Worm (Caenorhabditis elegans) whole organism, late embryonic: ENCODE data around the gene T11G6.5.

Source experiments
- C38D4.7 ChIP-seq: fragments of 200-800 bp; sonication (Bioruptor generic); optimal IDR thresholded peaks from 2 replicates; lab custom pipeline; 2018; ENCODE audit warnings: mild to moderate bottlenecking, missing genetic modification characterization, moderate library complexity, missing compliant biosample characterization
- F13H6.1 ChIP-seq: sonication (generic microtip); optimal IDR thresholded peaks from 2 replicates; lab custom pipeline; 2016; ENCODE audit warnings: missing genetic modification characterization, missing compliant biosample characterization
- K09A11.1 ChIP-seq: sonication (generic microtip); optimal IDR thresholded peaks from 2 replicates; lab custom pipeline; 2017; ENCODE audit warnings: antibody characterized with exemption, mild to moderate bottlenecking, missing genetic modification characterization, missing compliant biosample characterization; ENCODE audit not compliant: insufficient read depth
- T23F11.4 ChIP-seq: fragments of 200-800 bp; sonication (Bioruptor generic); optimal IDR thresholded peaks from 2 replicates; lab custom pipeline; 2018; ENCODE audit warnings: mild to moderate bottlenecking, missing genetic modification characterization, missing compliant biosample characterization
- Y22D7AL.16 ChIP-seq: sonication (generic microtip); optimal IDR thresholded peaks from 2 replicates; lab custom pipeline; 2016; ENCODE audit warnings: missing genetic modification characterization, missing compliant biosample characterization
- ahr-1 ChIP-seq: sonication (generic microtip); optimal IDR thresholded peaks from 2 replicates; lab custom pipeline; 2016; ENCODE audit warnings: missing genetic modification characterization, missing compliant biosample characterization
- ceh-14 ChIP-seq: sonication (generic microtip); optimal IDR thresholded peaks from 2 replicates; lab custom pipeline; 2016; ENCODE audit warnings: missing genotype, missing genetic modification characterization, missing compliant biosample characterization
- ceh-18 ChIP-seq: sonication (generic microtip); optimal IDR thresholded peaks from 2 replicates; lab custom pipeline; 2016; ENCODE audit warnings: missing genetic modification characterization, missing compliant biosample characterization
- ceh-2 ChIP-seq: sonication (generic microtip); optimal IDR thresholded peaks from 2 replicates; lab custom pipeline; 2016; ENCODE audit warnings: missing genotype, missing genetic modification characterization, missing compliant biosample characterization
- ceh-24 ChIP-seq: sonication (generic microtip); optimal IDR thresholded peaks from 2 replicates; lab custom pipeline; 2016; ENCODE audit warnings: mild to moderate bottlenecking, missing genetic modification characterization, missing compliant biosample characterization
- ceh-34 ChIP-seq: sonication (generic microtip); optimal IDR thresholded peaks from 2 replicates; lab custom pipeline; 2016; ENCODE audit warnings: mild to moderate bottlenecking, missing genetic modification characterization, missing compliant biosample characterization
- ceh-45 ChIP-seq: fragments of 200-800 bp; sonication (Bioruptor generic); IDR thresholded peaks from 2 replicates; pipeline ENCODE4 v1.3.6; 2022; ENCODE audit warnings: missing genetic modification reagents, missing genetic modification characterization, missing compliant biosample characterization
- ceh-48 ChIP-seq: sonication (generic microtip); optimal IDR thresholded peaks from 2 replicates; lab custom pipeline; 2016; ENCODE audit warnings: missing genetic modification characterization, inconsistent platforms, missing compliant biosample characterization
- ceh-6 ChIP-seq: fragments of 200-800 bp; sonication (Bioruptor generic); optimal IDR thresholded peaks from 2 replicates; lab custom pipeline; 2018; ENCODE audit warnings: mild to moderate bottlenecking, missing genetic modification characterization, missing compliant biosample characterization
- ceh-9 ChIP-seq: sonication (generic microtip); optimal IDR thresholded peaks from 2 replicates; lab custom pipeline; 2016; ENCODE audit warnings: mild to moderate bottlenecking, missing genetic modification characterization, inconsistent platforms, missing compliant biosample characterization
- che-1 ChIP-seq: sonication (generic microtip); optimal IDR thresholded peaks from 2 replicates; lab custom pipeline; 2016; ENCODE audit warnings: mild to moderate bottlenecking, missing genetic modification characterization, missing compliant biosample characterization
- elt-4 ChIP-seq: sonication (generic microtip); optimal IDR thresholded peaks from 2 replicates; lab custom pipeline; 2016; ENCODE audit warnings: missing genetic modification characterization, missing compliant biosample characterization
- ets-4 ChIP-seq: sonication (generic microtip); optimal IDR thresholded peaks from 2 replicates; lab custom pipeline; 2016; ENCODE audit warnings: missing genetic modification characterization, missing compliant biosample characterization
- eyg-1 ChIP-seq: sonication (generic microtip); optimal IDR thresholded peaks from 2 replicates; lab custom pipeline; 2016; ENCODE audit warnings: missing genotype, missing genetic modification characterization, missing compliant biosample characterization
- fkh-10 ChIP-seq: fragments of 150-350 bp; optimal IDR thresholded peaks from 2 replicates; lab custom pipeline; 2014; ENCODE audit warnings: missing biosample characterization, missing genetic modification reagents, missing genetic modification characterization
- hlh-13 ChIP-seq: fragments of 200-800 bp; sonication (Bioruptor generic); optimal IDR thresholded peaks from 2 replicates; lab custom pipeline; 2018; ENCODE audit warnings: mild to moderate bottlenecking, missing genetic modification characterization, missing compliant biosample characterization
- hlh-6 ChIP-seq: sonication (generic microtip); optimal IDR thresholded peaks from 2 replicates; lab custom pipeline; 2016; ENCODE audit warnings: missing genotype, missing genetic modification characterization, missing compliant biosample characterization
- hlh-8 ChIP-seq: sonication (generic microtip); optimal IDR thresholded peaks from 2 replicates; lab custom pipeline; 2016; ENCODE audit warnings: missing genotype, missing genetic modification characterization, missing compliant biosample characterization
- madf-2 ChIP-seq: sonication (generic microtip); optimal IDR thresholded peaks from 2 replicates; lab custom pipeline; 2017; ENCODE audit warnings: missing genetic modification characterization, missing compliant biosample characterization
- nhr-232 ChIP-seq: sonication (generic microtip); optimal IDR thresholded peaks from 2 replicates; lab custom pipeline; 2016; ENCODE audit warnings: missing genetic modification characterization, missing compliant biosample characterization
- npax-4 ChIP-seq: sonication (generic microtip); optimal IDR thresholded peaks from 2 replicates; lab custom pipeline; 2016; ENCODE audit warnings: missing genetic modification characterization, missing compliant biosample characterization
- pag-3 ChIP-seq: sonication (generic microtip); optimal IDR thresholded peaks from 2 replicates; lab custom pipeline; 2016; ENCODE audit warnings: missing compliant biosample characterization, missing genetic modification characterization, borderline replicate concordance
- pax-1 ChIP-seq: fragments of 150-350 bp; optimal IDR thresholded peaks from 2 replicates; lab custom pipeline; 2014; ENCODE audit warnings: missing biosample characterization, missing genetic modification characterization
- ref-2 ChIP-seq: sonication (generic microtip); optimal IDR thresholded peaks from 2 replicates; lab custom pipeline; 2016; ENCODE audit warnings: missing genetic modification characterization, missing compliant biosample characterization
- rnt-1 ChIP-seq: sonication (generic microtip); optimal IDR thresholded peaks from 2 replicates; lab custom pipeline; 2016; ENCODE audit warnings: missing genetic modification characterization, missing compliant biosample characterization
- sox-2 ChIP-seq: fragments of 200-800 bp; sonication (Bioruptor generic); IDR thresholded peaks from 2 replicates; pipeline ENCODE4 v1.3.6; 2022; ENCODE audit warnings: missing genetic modification reagents, missing genetic modification characterization, missing compliant biosample characterization
- sox-4 ChIP-seq: sonication (generic microtip); optimal IDR thresholded peaks from 2 replicates; lab custom pipeline; 2017; ENCODE audit warnings: mild to moderate bottlenecking, missing genetic modification characterization, inconsistent platforms, missing compliant biosample characterization
- syd-9 ChIP-seq: sonication (generic microtip); optimal IDR thresholded peaks from 2 replicates; lab custom pipeline; 2016; ENCODE audit warnings: mild to moderate bottlenecking, missing genetic modification characterization, moderate library complexity, missing compliant biosample characterization
- tbx-2 ChIP-seq: sonication (generic microtip); optimal IDR thresholded peaks from 2 replicates; lab custom pipeline; 2016; ENCODE audit warnings: missing genetic modification characterization, missing compliant biosample characterization
- tbx-7 ChIP-seq: sonication (generic microtip); optimal IDR thresholded peaks from 2 replicates; lab custom pipeline; 2016; ENCODE audit warnings: missing genotype, missing genetic modification characterization, missing compliant biosample characterization
- ttx-3 ChIP-seq: sonication (generic microtip); optimal IDR thresholded peaks from 2 replicates; lab custom pipeline; 2016; ENCODE audit warnings: missing genetic modification reagents, missing genetic modification characterization, missing compliant biosample characterization
- unc-42 ChIP-seq: sonication (generic microtip); optimal IDR thresholded peaks from 2 replicates; lab custom pipeline; 2016; ENCODE audit warnings: missing genotype, missing genetic modification characterization, missing compliant biosample characterization
- unc-86 ChIP-seq: sonication (generic microtip); optimal IDR thresholded peaks from 2 replicates; lab custom pipeline; 2016; ENCODE audit warnings: missing genetic modification characterization, missing compliant biosample characterization

Gene T11G6.5

ce11 chrIV:10851136-10851535 is 8.6 kb upstream of the T11G6.5 start:
- TF ChIP-seq elt-4 (tag; lab: Kevin White, UChicago) (no peak), madf-2 (tag; lab: Kevin White, UChicago) (no peak)
- TF ChIP-seq, all 69 proteins: peak for 0

- no peak for TF ChIP-seq fkh-10 (GFP tag; lab: Kevin White, UChicago)
- no peak for TF ChIP-seq ceh-9
- no peak for TF ChIP-seq unc-42 (tag; lab: Kevin White, UChicago)
- TF ChIP-seq ceh-6 (GFP tag; lab: Kevin White, UChicago) = no peak
- no peak for TF ChIP-seq ceh-24 (tag; lab: Kevin White, UChicago)
- TF ChIP-seq ceh-45 = no peak
- no peak for TF ChIP-seq ceh-18
- no peak for TF ChIP-seq ceh-2
- no peak for TF ChIP-seq ttx-3
- no peak for TF ChIP-seq nhr-232 (tag; lab: Kevin White, UChicago)
- no peak for TF ChIP-seq tbx-2
- no peak for TF ChIP-seq hlh-13 (GFP tag; lab: Kevin White, UChicago)
- no peak for TF ChIP-seq K09A11.1 (tag; lab: Kevin White, UChicago)
- no peak for TF ChIP-seq eyg-1
- TF ChIP-seq hlh-8 = no peak
- no peak for TF ChIP-seq syd-9 (tag; lab: Kevin White, UChicago)
- no peak for TF ChIP-seq pag-3 (tag; lab: Kevin White, UChicago)
- TF ChIP-seq ceh-48 = no peak
These were observed 323 bp downstream of the T11G6.5 start for ce11 chrIV:10842232-10842631.

- no peak for TF ChIP-seq ahr-1 (tag; lab: Kevin White, UChicago)
- TF ChIP-seq sox-4 (tag; lab: Kevin White, UChicago) = no peak
- TF ChIP-seq ref-2 (tag; lab: Kevin White, UChicago) = no peak
- no peak for TF ChIP-seq eyg-1
- no peak for TF ChIP-seq elt-4 (tag; lab: Kevin White, UChicago)
- no peak for TF ChIP-seq ceh-34 (tag; lab: Kevin White, UChicago)
- TF ChIP-seq Y22D7AL.16 = no peak
- TF ChIP-seq C38D4.7 (GFP tag; lab: Kevin White, UChicago) = no peak
- TF ChIP-seq, all 69 proteins: peak for 0
These were observed 10.4 kb downstream of the T11G6.5 start, which contains the start of gene best-15 for ce11 chrIV:10832148-10832547. Gene best-15, minus strand, starts transcription at chrIV:10832248.

ce11 chrIV:10828049-10828448 is 14.5 kb downstream of the T11G6.5 start, which contains the start of gene npax-3:
Gene npax-3, minus strand, starts transcription at chrIV:10828149.
- TF ChIP-seq pax-1 (tag; lab: Kevin White, UChicago) (no peak), T23F11.4 (GFP tag; lab: Kevin White, UChicago) (no peak), sox-2 (GFP tag; lab: Robert Waterston, UW) (no peak), ceh-45 (no peak), ceh-14 (tag; lab: Kevin White, UChicago) (no peak), ceh-9 (no peak), elt-4 (tag; lab: Kevin White, UChicago) (no peak), tbx-7 (no peak)

ce11 chrIV:10826029-10826428 is 16.5 kb downstream of the T11G6.5 start:
- TF ChIP-seq che-1 = no peak
- TF ChIP-seq unc-42 (tag; lab: Kevin White, UChicago) = no peak
- no peak for TF ChIP-seq C38D4.7 (GFP tag; lab: Kevin White, UChicago)
- no peak for TF ChIP-seq ets-4 (tag; lab: Kevin White, UChicago)
- no peak for TF ChIP-seq syd-9 (tag; lab: Kevin White, UChicago)
- TF ChIP-seq ttx-3 = no peak
- TF ChIP-seq ceh-14 (tag; lab: Kevin White, UChicago) = no peak
- no peak for TF ChIP-seq F13H6.1 (tag; lab: Kevin White, UChicago)
- no peak for TF ChIP-seq hlh-6 (tag; lab: Kevin White, UChicago)
- TF ChIP-seq elt-4 (tag; lab: Kevin White, UChicago) = no peak
- TF ChIP-seq T23F11.4 (GFP tag; lab: Kevin White, UChicago) = no peak
- TF ChIP-seq rnt-1 (tag; lab: Kevin White, UChicago) = no peak
- TF ChIP-seq npax-4 (tag; lab: Kevin White, UChicago) = no peak
- no peak for TF ChIP-seq ceh-24 (tag; lab: Kevin White, UChicago)
- no peak for TF ChIP-seq ref-2 (tag; lab: Kevin White, UChicago)
- TF ChIP-seq unc-86 (tag; lab: Kevin White, UChicago) = no peak
